Worm (Caenorhabditis elegans) whole organism, L1 larva: ENCODE data around the gene nspf-2.
A peak's percentile ranks its signal among the peaks of the same experiment; 100 is the strongest.

Experiments used
- C16A3.4 ChIP-seq: fragments of 150-350 bp; optimal IDR thresholded peaks from 2 replicates; lab custom pipeline; 2014; ENCODE audit warnings: missing biosample characterization, missing genetic modification characterization
- C34B4.2 ChIP-seq: sonication (generic microtip); optimal IDR thresholded peaks from 2 replicates; lab custom pipeline; 2017; ENCODE audit warnings: mild to moderate bottlenecking, missing genetic modification characterization, missing compliant biosample characterization
- alr-1 ChIP-seq: fragments of 200-800 bp; sonication (Bioruptor generic); optimal IDR thresholded peaks from 2 replicates; lab custom pipeline; 2018; ENCODE audit warnings: borderline replicate concordance, mild to moderate bottlenecking, missing genetic modification characterization, missing compliant biosample characterization
- ceh-63 ChIP-seq: fragments of 200-800 bp; sonication (Bioruptor generic); optimal IDR thresholded peaks from 2 replicates; lab custom pipeline; 2018; ENCODE audit warnings: mild to moderate bottlenecking, missing genetic modification characterization, missing compliant biosample characterization
- ceh-88 ChIP-seq: fragments of 200-800 bp; sonication (Bioruptor generic); IDR thresholded peaks from 2 replicates; pipeline ENCODE4 v1.3.6; 2022; ENCODE audit warnings: missing genetic modification characterization, missing compliant biosample characterization
- ceh-90 ChIP-seq: sonication (generic microtip); optimal IDR thresholded peaks from 2 replicates; lab custom pipeline; 2016; ENCODE audit warnings: missing genetic modification characterization, missing compliant biosample characterization
- dpl-1 ChIP-seq, 3 experiments: fragments of 150-350 bp in 2 of 3; sonication (generic microtip) in 1 of 3; optimal IDR thresholded peaks; 2 replicates each; lab custom pipeline; 2014 to 2017; ENCODE audit warnings: missing biosample characterization in 3 of 3, missing genetic modification characterization in 3 of 3, missing genetic modification reagents in 3 of 3
- dsc-1 ChIP-seq: sonication (generic microtip); optimal IDR thresholded peaks from 2 replicates; lab custom pipeline; 2016; ENCODE audit warnings: mild to moderate bottlenecking, missing genetic modification characterization, missing compliant biosample characterization
- efl-1 ChIP-seq, 4 experiments: fragments of 150-350 bp; optimal IDR thresholded peaks in 3 of 4; peaks in 1 of 4; 1 replicate in 1 of 4; 2 replicates in 3 of 4; lab custom pipeline; 2014; ENCODE audit warnings: missing biosample characterization in 2 of 4, missing genetic modification characterization in 2 of 4, missing genetic modification reagents in 2 of 4
- egl-13 ChIP-seq: sonication (generic microtip); optimal IDR thresholded peaks from 2 replicates; lab custom pipeline; 2016; ENCODE audit warnings: missing genotype, missing genetic modification reagents, missing genetic modification characterization, missing compliant biosample characterization
- fkh-10 ChIP-seq: sonication (generic microtip); optimal IDR thresholded peaks from 2 replicates; lab custom pipeline; 2017; ENCODE audit warnings: missing biosample characterization, missing genetic modification reagents, missing genetic modification characterization
- fkh-4 ChIP-seq: sonication (generic microtip); optimal IDR thresholded peaks from 2 replicates; lab custom pipeline; 2016; ENCODE audit warnings: missing compliant biosample characterization, missing genetic modification characterization, borderline replicate concordance
- fkh-8 ChIP-seq: sonication (generic microtip); optimal IDR thresholded peaks from 2 replicates; lab custom pipeline; 2016; ENCODE audit warnings: mild to moderate bottlenecking, missing genetic modification characterization, missing compliant biosample characterization
- grh-1 ChIP-seq: fragments of 200-800 bp; sonication (Bioruptor generic); IDR thresholded peaks from 2 replicates; pipeline ENCODE4 v1.3.6; 2022; ENCODE audit warnings: missing genetic modification reagents, missing genetic modification characterization, missing compliant biosample characterization
- hpl-2 ChIP-seq: fragments of 150-350 bp; optimal IDR thresholded peaks from 2 replicates; lab custom pipeline; 2014; ENCODE audit warnings: missing biosample characterization, missing genetic modification reagents, missing genetic modification characterization
- lin-14 ChIP-seq: fragments of 200-800 bp; sonication (Bioruptor generic); optimal IDR thresholded peaks from 2 replicates; lab custom pipeline; 2018; ENCODE audit warnings: mild to moderate bottlenecking, missing genetic modification characterization, moderate library complexity, missing compliant biosample characterization
- lin-35 ChIP-seq, 2 experiments: fragments of 150-350 bp; optimal IDR thresholded peaks; 2 replicates each; lab custom pipeline; 2014; ENCODE audit warnings: missing biosample characterization in 2 of 2, missing genetic modification characterization in 2 of 2, missing genetic modification reagents in 2 of 2
- mdl-1 ChIP-seq, 2 experiments: fragments of 150-350 bp; optimal IDR thresholded peaks; 2 replicates each; lab custom pipeline; 2014 to 2017; ENCODE audit warnings: missing biosample characterization in 2 of 2, missing genetic modification characterization in 2 of 2, inconsistent platforms in 1 of 2
- mep-1 ChIP-seq: fragments of 150-350 bp; optimal IDR thresholded peaks from 2 replicates; lab custom pipeline; 2014; ENCODE audit warnings: missing biosample characterization, missing genetic modification characterization
- nhr-20 ChIP-seq: sonication (generic microtip); optimal IDR thresholded peaks from 2 replicates; lab custom pipeline; 2016; ENCODE audit warnings: mild to moderate bottlenecking, missing genetic modification characterization, missing compliant biosample characterization
- nhr-47 ChIP-seq: sonication (generic microtip); optimal IDR thresholded peaks from 2 replicates; lab custom pipeline; 2016; ENCODE audit warnings: mild to moderate bottlenecking, missing genetic modification characterization, moderate library complexity, missing compliant biosample characterization
- nhr-71 ChIP-seq: sonication (generic microtip); optimal IDR thresholded peaks from 2 replicates; lab custom pipeline; 2016; ENCODE audit warnings: mild to moderate bottlenecking, missing genetic modification characterization, moderate library complexity, missing compliant biosample characterization
- nhr-90 ChIP-seq: sonication (generic microtip); optimal IDR thresholded peaks from 2 replicates; lab custom pipeline; 2016; ENCODE audit warnings: mild to moderate bottlenecking, missing genetic modification characterization, missing compliant biosample characterization; ENCODE audit not compliant: poor library complexity
- pax-3 ChIP-seq: fragments of 200-800 bp; sonication (Bioruptor generic); optimal IDR thresholded peaks from 2 replicates; lab custom pipeline; 2018; ENCODE audit warnings: mild to moderate bottlenecking, missing genetic modification characterization, moderate library complexity, missing compliant biosample characterization
- pqm-1 ChIP-seq: sonication (generic microtip); optimal IDR thresholded peaks from 3 replicates; lab custom pipeline; 2017; ENCODE audit warnings: missing biosample characterization, missing genetic modification characterization
- rnt-1 ChIP-seq: sonication (generic microtip); optimal IDR thresholded peaks from 2 replicates; lab custom pipeline; 2016; ENCODE audit warnings: mild to moderate bottlenecking, missing genetic modification characterization, moderate library complexity, missing compliant biosample characterization
- tlp-1 ChIP-seq: fragments of 150-350 bp; optimal IDR thresholded peaks from 2 replicates; lab custom pipeline; 2014; ENCODE audit warnings: missing biosample characterization, missing genetic modification characterization
- unc-130 ChIP-seq: fragments of 150-350 bp; optimal IDR thresholded peaks from 2 replicates; lab custom pipeline; 2017; ENCODE audit warnings: missing biosample characterization, missing genetic modification characterization, inconsistent platforms
- vab-15 ChIP-seq: sonication (generic microtip); optimal IDR thresholded peaks from 2 replicates; lab custom pipeline; 2017; ENCODE audit warnings: missing genotype, mild to moderate bottlenecking, missing genetic modification characterization, missing compliant biosample characterization
- zag-1 ChIP-seq: fragments of 150-350 bp; optimal IDR thresholded peaks from 2 replicates; lab custom pipeline; 2014; ENCODE audit warnings: missing biosample characterization, missing genetic modification characterization
- zip-4 ChIP-seq: fragments of 200-800 bp; sonication (Bioruptor generic); optimal IDR thresholded peaks from 2 replicates; lab custom pipeline; 2018; ENCODE audit warnings: mild to moderate bottlenecking, missing genetic modification characterization, moderate library complexity, missing compliant biosample characterization
- ztf-4 ChIP-seq: fragments of 150-350 bp; optimal IDR thresholded peaks from 2 replicates; lab custom pipeline; 2014; ENCODE audit warnings: missing biosample characterization, missing genetic modification characterization

nspf-2 gene

ce11 chrII:2702757-2703156 is 14.0 kb downstream of the nspf-2 start, which contains the start of gene sri-60:
Gene sri-60, minus strand, starts transcription at chrII:2702857.
- no peak for TF ChIP-seq hpl-2 (GFP tag; lab: Kevin White, UChicago)
- no peak for TF ChIP-seq lin-35 (GFP tag; optimal IDR thresholded peaks at IDR 0.05; lab: Kevin White, UChicago)
- TF ChIP-seq egl-13 (tag; lab: Kevin White, UChicago) = no peak
- no peak for TF ChIP-seq ceh-63 (GFP tag; lab: Kevin White, UChicago)
- TF ChIP-seq zag-1 (tag; lab: Kevin White, UChicago) = no peak
- no peak for TF ChIP-seq zip-4 (GFP tag; lab: Kevin White, UChicago)
- TF ChIP-seq C34B4.2 (tag; lab: Kevin White, UChicago) = no peak
- no peak for TF ChIP-seq fkh-4 (tag; lab: Kevin White, UChicago)
- no peak for TF ChIP-seq mep-1 (tag; lab: Kevin White, UChicago)
- TF ChIP-seq fkh-10 (GFP tag; lab: Kevin White, UChicago) = no peak

DNA sequence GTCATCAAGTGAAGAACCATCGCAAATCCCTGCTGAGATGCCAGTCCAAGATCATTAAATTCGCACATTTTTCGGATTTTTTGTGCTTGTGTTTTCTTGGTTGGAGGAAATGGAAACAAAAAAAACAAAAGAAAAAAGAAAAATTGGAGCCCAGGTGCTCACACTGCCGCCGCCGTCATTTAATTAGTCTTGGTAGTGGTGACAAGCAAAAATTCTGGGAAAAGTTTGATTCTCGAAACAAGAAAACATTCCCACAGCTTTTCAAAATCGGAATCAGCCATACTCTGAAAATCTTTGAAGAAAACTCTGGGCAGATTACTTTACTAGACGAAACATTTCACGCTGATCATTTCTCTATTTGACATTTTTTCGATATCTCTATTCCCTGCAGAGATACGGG is 16.5 kb downstream of the nspf-2 start, which contains the start of gene srh-128:
Gene srh-128 (minus strand): TSS at position 101 of the 400 bp plus-strand sequence.
- no peak for TF ChIP-seq fkh-8 (tag; lab: Kevin White, UChicago)
- no peak for TF ChIP-seq alr-1
- TF ChIP-seq rnt-1 (tag; lab: Kevin White, UChicago) = no peak
- no peak for TF ChIP-seq vab-15 (tag; lab: Kevin White, UChicago)
- TF ChIP-seq dsc-1 (tag; lab: Kevin White, UChicago) = no peak
- no peak for TF ChIP-seq efl-1 (optimal IDR thresholded peaks at IDR 0.05; lab: Kevin White, UChicago)
- no peak for TF ChIP-seq efl-1 (GFP tag; optimal IDR thresholded peaks at IDR 0.05 in 1 of 2; lab: Kevin White, UChicago)
- TF ChIP-seq mdl-1 (tag; optimal IDR thresholded peaks at IDR 0.05; lab: Kevin White, UChicago) = no peak
- TF ChIP-seq pax-3 (tag; lab: Kevin White, UChicago) = no peak
- no peak for TF ChIP-seq unc-130 (tag; lab: Kevin White, UChicago)
- no peak for TF ChIP-seq ztf-4 (tag; lab: Kevin White, UChicago)
- no peak for TF ChIP-seq dpl-1 (GFP tag; optimal IDR thresholded peaks at IDR 0.05; lab: Kevin White, UChicago)

- TF ChIP-seq efl-1 (optimal IDR thresholded peaks at IDR 0.05; lab: Kevin White, UChicago) = peak; percentile 29 to 64
- no peak for TF ChIP-seq efl-1 (GFP tag; optimal IDR thresholded peaks at IDR 0.05 in 1 of 2; lab: Kevin White, UChicago)
- TF ChIP-seq rnt-1 (tag; lab: Kevin White, UChicago) = peak; percentile 29
- peak; percentile 55 for TF ChIP-seq fkh-8 (tag; lab: Kevin White, UChicago)
- TF ChIP-seq dsc-1 (tag; lab: Kevin White, UChicago) = no peak
- TF ChIP-seq nhr-20 (tag; lab: Kevin White, UChicago) = peak; percentile 7
- TF ChIP-seq nhr-90 (tag; lab: Kevin White, UChicago) = no peak
- TF ChIP-seq lin-35 (GFP tag; optimal IDR thresholded peaks at IDR 0.05; lab: Kevin White, UChicago) = peak in 1 of 2 experiments; percentile 34
- no peak for TF ChIP-seq tlp-1
- TF ChIP-seq lin-14 (GFP tag; lab: Kevin White, UChicago) = peak; percentile 66
- peak; percentile 42 for TF ChIP-seq nhr-71 (tag; lab: Kevin White, UChicago)
- TF ChIP-seq nhr-47 = peak; percentile 23
- TF ChIP-seq mdl-1 (tag; optimal IDR thresholded peaks at IDR 0.05; lab: Kevin White, UChicago) = peak in 1 of 2 experiments; percentile 8
These were observed 19.2 kb downstream of the nspf-2 start, which contains the start of gene Y47G7B.2 for ce11 chrII:2707872-2708271. Gene Y47G7B.2, minus strand, starts transcription at chrII:2708014.

- TF ChIP-seq ztf-4 (tag; lab: Kevin White, UChicago) (no peak), ceh-88 (GFP tag; lab: Robert Waterston, UW) (no peak), ceh-90 (tag; lab: Kevin White, UChicago) (no peak), pqm-1 (tag; lab: Kevin White, UChicago) (no peak), nhr-71 (tag; lab: Kevin White, UChicago) (no peak), C16A3.4 (tag; lab: Kevin White, UChicago) (no peak), fkh-4 (tag; lab: Kevin White, UChicago) (no peak), nhr-90 (tag; lab: Kevin White, UChicago) (no peak), grh-1 (GFP tag; lab: Robert Waterston, UW) (no peak), dpl-1 (GFP tag; optimal IDR thresholded peaks at IDR 0.05; lab: Kevin White, UChicago) (no peak)
These were observed 21.2 kb downstream of the nspf-2 start, which contains the start of gene T05A8.1 for ce11 chrII:2709942-2710341. Gene T05A8.1, minus strand, starts transcription at chrII:2710042.
